Worm (Caenorhabditis elegans) whole organism, L1 larva: Measurements from ENCODE around the gene gcy-32.

Experiments
- alr-1 ChIP-seq: fragments of 200-800 bp; sonication (Bioruptor generic); optimal IDR thresholded peaks from 2 replicates; lab custom pipeline; 2018; ENCODE audit warnings: borderline replicate concordance, mild to moderate bottlenecking, missing genetic modification characterization, missing compliant biosample characterization
- ama-1 ChIP-seq: fragments of 150-350 bp; optimal IDR thresholded peaks from 2 replicates; lab custom pipeline; 2014
- ceh-82 ChIP-seq, 3 experiments: fragments of 150-350 bp in 1 of 3; sonication (generic microtip) in 2 of 3; optimal IDR thresholded peaks; 2 replicates each; lab custom pipeline; 2014 to 2017; ENCODE audit warnings: missing biosample characterization in 3 of 3, missing genetic modification characterization in 3 of 3
- dsc-1 ChIP-seq: sonication (generic microtip); optimal IDR thresholded peaks from 2 replicates; lab custom pipeline; 2016; ENCODE audit warnings: mild to moderate bottlenecking, missing genetic modification characterization, missing compliant biosample characterization
- egl-27 ChIP-seq, 2 experiments: fragments of 150-350 bp in 1 of 2; sonication (generic microtip); optimal IDR thresholded peaks; 3 replicates each; lab custom pipeline; 2017 to 2018; ENCODE audit warnings: missing biosample characterization in 2 of 2, missing genetic modification characterization in 2 of 2, missing genetic modification reagents in 2 of 2
- elt-3 ChIP-seq, 6 experiments: fragments of 150-350 bp in 1 of 6; sonication (generic microtip); optimal IDR thresholded peaks; 2 replicates each; lab custom pipeline; 2017 to 2018; ENCODE audit warnings: missing biosample characterization in 6 of 6, missing genetic modification characterization in 6 of 6, inconsistent platforms in 1 of 6
- fkh-10 ChIP-seq: sonication (generic microtip); optimal IDR thresholded peaks from 2 replicates; lab custom pipeline; 2017; ENCODE audit warnings: missing biosample characterization, missing genetic modification reagents, missing genetic modification characterization
- isw-1 ChIP-seq: fragments of 200-800 bp; sonication (Bioruptor generic); IDR thresholded peaks from 2 replicates; pipeline ENCODE4 v1.3.6; 2022; ENCODE audit warnings: missing genetic modification characterization, missing compliant biosample characterization
- lin-13 ChIP-seq: fragments of 150-350 bp; optimal IDR thresholded peaks from 2 replicates; lab custom pipeline; 2014; ENCODE audit warnings: missing biosample characterization, missing genetic modification reagents, missing genetic modification characterization
- nhr-11 ChIP-seq: fragments of 150-350 bp; optimal IDR thresholded peaks from 2 replicates; lab custom pipeline; 2014; ENCODE audit warnings: missing biosample characterization, missing genetic modification characterization
- skn-1 ChIP-seq: fragments of 150-350 bp; optimal IDR thresholded peaks from 2 replicates; lab custom pipeline; 2014; ENCODE audit warnings: missing biosample characterization, missing genetic modification characterization
- snpc-4 ChIP-seq: fragments of 150-350 bp; optimal IDR thresholded peaks from 2 replicates; lab custom pipeline; 2014; ENCODE audit warnings: missing biosample characterization, missing genetic modification characterization
- unc-30 ChIP-seq: sonication (generic microtip); optimal IDR thresholded peaks from 2 replicates; lab custom pipeline; 2017; ENCODE audit warnings: missing biosample characterization, missing genetic modification characterization
- ztf-11 ChIP-seq, 2 experiments: sonication (generic microtip); optimal IDR thresholded peaks; 2 replicates each; lab custom pipeline; 2016 to 2017; ENCODE audit warnings: missing genetic modification characterization in 2 of 2, missing biosample characterization in 1 of 2, missing compliant biosample characterization in 1 of 2

DNA sequence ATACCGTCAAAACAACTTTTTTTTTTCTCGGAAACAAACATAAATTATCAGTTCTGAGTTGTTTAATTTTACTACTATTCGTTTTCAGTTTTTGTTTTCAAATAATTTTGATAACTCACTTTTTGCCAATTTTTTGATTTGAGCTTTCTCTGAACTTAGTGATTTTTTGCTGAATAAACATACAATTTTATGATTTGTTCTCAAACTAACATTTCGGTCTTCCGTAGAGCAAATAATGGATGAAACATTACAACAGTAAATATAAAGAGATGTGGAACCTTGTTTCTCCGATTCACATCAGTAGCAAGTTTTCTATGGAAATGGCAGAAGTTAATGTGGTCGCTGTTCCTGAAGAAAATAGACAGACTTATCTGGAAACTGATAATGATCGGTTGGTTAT is 34.5 kb upstream of the gcy-32 start, which contains the start of gene R10D12.7:
- TF ChIP-seq fkh-10 (GFP tag; lab: Kevin White, UChicago), result no peak
- TF ChIP-seq dsc-1 (tag; lab: Kevin White, UChicago), result no peak
- no peak for TF ChIP-seq unc-30
- TF ChIP-seq lin-13, result no peak
- no peak for TF ChIP-seq skn-1 (tag; lab: Kevin White, UChicago)
- TF ChIP-seq ztf-11 (tag; optimal IDR thresholded peaks at IDR 0.05; lab: Kevin White, UChicago), result no peak
- no peak for TF ChIP-seq ama-1
- TF ChIP-seq nhr-11 (tag; lab: Kevin White, UChicago), result no peak
- TF ChIP-seq egl-27 (tag; optimal IDR thresholded peaks at IDR 0.05; lab: Kevin White, UChicago), result no peak
- no peak for TF ChIP-seq ceh-82 (tag; optimal IDR thresholded peaks at IDR 0.05; lab: Kevin White, UChicago)
- TF ChIP-seq isw-1 (GFP tag; lab: Robert Waterston, UW), result no peak
- no peak for TF ChIP-seq snpc-4 (tag; lab: Kevin White, UChicago)
- no peak for TF ChIP-seq elt-3 (tag; optimal IDR thresholded peaks at IDR 0.05; lab: Kevin White, UChicago)
- no peak for TF ChIP-seq alr-1 (tag; lab: Kevin White, UChicago)
